Fruit fly (Drosophila melanogaster): ENCODE measurements around the gene CG42266.
A peak's percentile ranks its signal among the peaks of the same experiment; 100 is the strongest.

The CG42266 gene

dm6 chr2L:16350160-16350633 lies 10.0 kb upstream of the CG42266 start (continued):
- TF ChIP-seq aop (GFP tag; IDR thresholded peaks at IDR 0.05) (no peak), bigmax (GFP tag; optimal IDR thresholded peaks at IDR 0.05) (no peak), luna (GFP tag; optimal IDR thresholded peaks at IDR 0.05) (no peak), Atf3 (GFP tag; optimal IDR thresholded peaks at IDR 0.05) (peak; percentile 7), jumu (GFP tag; optimal IDR thresholded peaks at IDR 0.05) (peak; percentile 71), dysf (GFP tag; IDR thresholded peaks at IDR 0.05) (peak; percentile 73), CG16779 (GFP tag; IDR thresholded peaks at IDR 0.05) (peak; percentile 64; the same call in 1 of the 2 replicates), Elba2 (GFP tag; optimal IDR thresholded peaks at IDR 0.05) (no peak), ftz-f1 (GFP tag; optimal IDR thresholded peaks at IDR 0.05) (no peak), CG32532 (GFP tag; IDR thresholded peaks at IDR 0.05) (peak; percentile 74), grau (tag; optimal IDR thresholded peaks at IDR 0.05) (peak; percentile 77), CG14965 (GFP tag; optimal IDR thresholded peaks at IDR 0.05; ENCODE audit: borderline replicate concordance) (peak; percentile 95), gcm (GFP tag; optimal IDR thresholded peaks at IDR 0.05) (no peak), CG10209 (GFP tag; optimal IDR thresholded peaks at IDR 0.05) (peak; percentile 75), CG14710 (tag; optimal IDR thresholded peaks at IDR 0.05) (peak; percentile 62), ro (GFP tag; IDR thresholded peaks at IDR 0.05) (peak; percentile 50), Dbx (GFP tag; IDR thresholded peaks at IDR 0.05) (peak; percentile 84; the same call in 2 of the 3 replicates), Oaz (GFP tag; IDR thresholded peaks at IDR 0.05) (peak; percentile 32; the same call in 1 of the 2 replicates), emc (GFP tag; optimal IDR thresholded peaks at IDR 0.05) (no peak), CG12769 (tag; optimal IDR thresholded peaks at IDR 0.05) (peak; percentile 44), CG11723 (GFP tag; optimal IDR thresholded peaks at IDR 0.05) (peak; percentile 49), sens-2 (GFP tag; IDR thresholded peaks at IDR 0.05) (no peak), Dll (GFP tag; IDR thresholded peaks at IDR 0.05; ENCODE audit: partially characterized antibody) (peak; percentile 70; the same call in 3 of the 4 replicates), Lhr (GFP tag; optimal IDR thresholded peaks at IDR 0.05) (no peak), dmrt11E (tag; optimal IDR thresholded peaks at IDR 0.05) (peak; percentile 54), CG12071 (GFP tag; optimal IDR thresholded peaks at IDR 0.05) (no peak), CG16863 (GFP tag; optimal IDR thresholded peaks at IDR 0.05) (peak; percentile 41), vvl (GFP tag; IDR thresholded peaks at IDR 0.05) (peak; percentile 95), Ada2b (GFP tag; IDR thresholded peaks at IDR 0.05) (peak; percentile 75), CG15269 (tag; optimal IDR thresholded peaks at IDR 0.05) (no peak), CG9876 (GFP tag; optimal IDR thresholded peaks at IDR 0.05) (peak; percentile 40), Deaf1 (tag; optimal IDR thresholded peaks at IDR 0.05) (no peak), CG12659 (GFP tag; optimal IDR thresholded peaks at IDR 0.05) (peak; percentile 84), CG17186 (GFP tag; optimal IDR thresholded peaks at IDR 0.05) (peak; percentile 8), MESR4 (GFP tag; optimal IDR thresholded peaks at IDR 0.05) (peak; percentile 58), Tbp (GFP tag; optimal IDR thresholded peaks at IDR 0.05) (no peak), Hr39 (optimal IDR thresholded peaks at IDR 0.05) (no peak), CG34376 (GFP tag; optimal IDR thresholded peaks at IDR 0.05) (no peak), h (optimal IDR thresholded peaks at IDR 0.05) (no peak), CG13296 (GFP tag; optimal IDR thresholded peaks at IDR 0.05) (peak; percentile 72), CG15073 (GFP tag; optimal IDR thresholded peaks at IDR 0.05) (no peak), CG17385 (GFP tag; optimal IDR thresholded peaks at IDR 0.05) (peak; percentile 98), CG15479 (GFP tag; optimal IDR thresholded peaks at IDR 0.05) (peak; percentile 23), unc-4 (GFP tag; IDR thresholded peaks at IDR 0.05; ENCODE audit: partially characterized antibody) (peak; percentile 58; the same call in 1 of the 2 replicates), gce (GFP tag; IDR thresholded peaks at IDR 0.05) (peak; percentile 68; the same call in 1 of the 3 replicates), Dad (GFP tag; optimal IDR thresholded peaks at IDR 0.05) (peak; percentile 5), Lim3 (GFP tag; IDR thresholded peaks at IDR 0.05) (peak; percentile 62; the same call in 1 of the 2 replicates), fru (optimal IDR thresholded peaks at IDR 0.05) (no peak), Trl (optimal IDR thresholded peaks at IDR 0.05) (no peak), Trl (GFP tag; optimal IDR thresholded peaks at IDR 0.05) (peak; percentile 50), Myb (GFP tag; optimal IDR thresholded peaks at IDR 0.05) (peak; percentile 65), NfI (GFP tag; optimal IDR thresholded peaks at IDR 0.05) (peak; percentile 71)

Data from whole organism, embryonic.